Fruit fly (Drosophila melanogaster): ENCODE results near the gene CG3698.

The CG3698 gene

DNA sequence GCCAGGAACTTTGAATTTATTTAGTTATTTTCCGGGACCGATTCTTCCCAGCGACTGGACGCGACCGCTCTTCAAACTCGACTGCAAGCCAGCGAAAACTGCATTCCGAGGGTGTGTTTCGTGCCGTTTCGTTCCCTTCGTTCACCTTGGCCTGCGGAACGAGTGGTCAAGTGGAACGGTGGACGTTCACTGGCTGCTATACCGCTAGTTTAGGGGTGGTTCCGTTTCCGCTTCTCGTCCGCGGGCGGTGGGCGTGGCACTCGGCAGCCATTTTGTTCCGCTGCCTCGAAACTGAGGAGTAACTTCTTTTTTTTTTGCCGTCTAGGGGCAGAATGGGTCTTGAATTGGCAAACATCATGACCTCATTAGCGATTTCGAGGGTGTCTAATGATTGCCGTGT, 5.5 kb downstream of the CG3698 start, which contains the start of gene Six4 (continued):
- TF ChIP-seq CoRest (tag; optimal IDR thresholded peaks at IDR 0.05) (peak; percentile 5), Nf-YA (GFP tag; IDR thresholded peaks at IDR 0.05) (0 out of 2 replicates have a peak, but pooled peaks have one; percentile 44), Sry-δ (GFP tag; optimal IDR thresholded peaks at IDR 0.05) (no peak), gcm (GFP tag; optimal IDR thresholded peaks at IDR 0.05) (peak; percentile 24), Lim3 (GFP tag; IDR thresholded peaks at IDR 0.05) (no peak), CG1603 (tag; optimal IDR thresholded peaks at IDR 0.05) (peak; percentile 5), BtbVII (GFP tag; optimal IDR thresholded peaks at IDR 0.05) (no peak), PHDP (tag; optimal IDR thresholded peaks at IDR 0.05) (no peak), Nf-YC (tag; optimal IDR thresholded peaks at IDR 0.05) (peak; percentile 94), CG12219 (GFP tag; optimal IDR thresholded peaks at IDR 0.05) (peak; percentile 15), Six4 (GFP tag; optimal IDR thresholded peaks at IDR 0.05) (peak; percentile 29), CG5180 (GFP tag; optimal IDR thresholded peaks at IDR 0.05) (no peak), gsb-n (tag; optimal IDR thresholded peaks at IDR 0.05) (no peak), lov (optimal IDR thresholded peaks at IDR 0.05) (no peak), lov (GFP tag; IDR thresholded peaks at IDR 0.05) (no peak), CG13123 (GFP tag; optimal IDR thresholded peaks at IDR 0.05) (no peak), exex (tag; optimal IDR thresholded peaks at IDR 0.05) (no peak), psq (GFP tag; optimal IDR thresholded peaks at IDR 0.05) (no peak), crp (GFP tag; optimal IDR thresholded peaks at IDR 0.05) (no peak), Elba2 (GFP tag; optimal IDR thresholded peaks at IDR 0.05) (no peak), CG7928 (GFP tag; optimal IDR thresholded peaks at IDR 0.05) (no peak), tup (GFP tag; optimal IDR thresholded peaks at IDR 0.05) (no peak), CG7745 (tag; optimal IDR thresholded peaks at IDR 0.05) (no peak), mam (GFP tag; optimal IDR thresholded peaks at IDR 0.05) (no peak), CG15479 (GFP tag; optimal IDR thresholded peaks at IDR 0.05) (no peak), CG12769 (tag; optimal IDR thresholded peaks at IDR 0.05) (no peak), CG3163 (GFP tag; optimal IDR thresholded peaks at IDR 0.05) (no peak), org-1 (GFP tag; optimal IDR thresholded peaks at IDR 0.05) (no peak), ara (GFP tag; IDR thresholded peaks at IDR 0.05) (no peak), Eip74EF (GFP tag; optimal IDR thresholded peaks at IDR 0.05) (no peak), Awh (GFP tag; IDR thresholded peaks at IDR 0.05) (no peak), ci (GFP tag; IDR thresholded peaks at IDR 0.05) (peak; percentile 59; the same call in 2 of the 3 replicates), Meics (GFP tag; optimal IDR thresholded peaks at IDR 0.05) (no peak), Xbp1 (GFP tag; optimal IDR thresholded peaks at IDR 0.05) (no peak), nmo (GFP tag; optimal IDR thresholded peaks at IDR 0.05) (no peak), CG11085 (GFP tag; IDR thresholded peaks at IDR 0.05) (no peak), run (tag; optimal IDR thresholded peaks at IDR 0.05) (no peak), CG3281 (GFP tag; optimal IDR thresholded peaks at IDR 0.05) (no peak), stwl (tag; optimal IDR thresholded peaks at IDR 0.05) (no peak), CG18599 (GFP tag; optimal IDR thresholded peaks at IDR 0.05) (no peak), da (GFP tag; optimal IDR thresholded peaks at IDR 0.05) (no peak), sd (tag; optimal IDR thresholded peaks at IDR 0.05) (no peak), ttk (GFP tag; IDR thresholded peaks at IDR 0.05) (0 out of 2 replicates have a peak, but pooled peaks have one; percentile 50), CG30403 (GFP tag; optimal IDR thresholded peaks at IDR 0.05) (no peak), ewg (GFP tag; optimal IDR thresholded peaks at IDR 0.05) (no peak), ATbp (GFP tag; optimal IDR thresholded peaks at IDR 0.05) (no peak), Fer1 (GFP tag; optimal IDR thresholded peaks at IDR 0.05) (no peak), Fer3 (tag; optimal IDR thresholded peaks at IDR 0.05) (no peak), tgo (GFP tag; IDR thresholded peaks at IDR 0.05) (no peak), bab2 (GFP tag; optimal IDR thresholded peaks at IDR 0.05) (no peak), bbx (GFP tag; IDR thresholded peaks at IDR 0.05; ENCODE audit: partially characterized antibody) (no peak)

Data from whole organism, embryonic.